Worm (Caenorhabditis elegans) whole organism, L4 larva: ENCODE data around the gene fbxa-100.

Experiments
- sdz-12 ChIP-seq: fragments of 200-800 bp; sonication (Bioruptor generic); optimal IDR thresholded peaks from 2 replicates; lab custom pipeline; 2018; ENCODE audit warnings: mild to moderate bottlenecking, missing genetic modification characterization, missing compliant biosample characterization
- zag-1 ChIP-seq: fragments of 150-350 bp; optimal IDR thresholded peaks from 2 replicates; lab custom pipeline; 2014; ENCODE audit warnings: missing biosample characterization, missing genetic modification characterization

ce11 chrV:16049177-16049576 is 12.7 kb downstream of the fbxa-100 start, which contains the start of gene best-12:
- TF ChIP-seq zag-1 (tag; lab: Kevin White, UChicago) (no peak), sdz-12 (GFP tag; lab: Kevin White, UChicago) (no peak)
